Fruit fly (Drosophila melanogaster): ENCODE results near the gene Pdp1.

The Pdp1 gene

dm6 chr3L:7850771-7851358 is 16.3 kb downstream of the Pdp1 start (continued):
- TF ChIP-seq CG3281 (GFP tag; optimal IDR thresholded peaks at IDR 0.05) (peak; percentile 91), dan (GFP tag; IDR thresholded peaks at IDR 0.05) (no peak), HLHmδ (GFP tag; optimal IDR thresholded peaks at IDR 0.05) (no peak), Nf-YB (GFP tag; optimal IDR thresholded peaks at IDR 0.05) (peak; percentile 70), Oaz (GFP tag; IDR thresholded peaks at IDR 0.05) (peak; percentile 84), sqz (GFP tag; optimal IDR thresholded peaks at IDR 0.05) (peak; percentile 80), sna (GFP tag; IDR thresholded peaks at IDR 0.05; ENCODE audit: partially characterized antibody) (no peak), zen2 (GFP tag; IDR thresholded peaks at IDR 0.05; ENCODE audit: partially characterized antibody) (no peak), hkb (optimal IDR thresholded peaks at IDR 0.05) (no peak), hkb (GFP tag; IDR thresholded peaks at IDR 0.05) (peak; percentile 92), jing (GFP tag; optimal IDR thresholded peaks at IDR 0.05) (peak; percentile 66), Lhr (GFP tag; optimal IDR thresholded peaks at IDR 0.05) (peak; percentile 21), HmgZ (tag; optimal IDR thresholded peaks at IDR 0.05) (peak; percentile 92), Optix (GFP tag; IDR thresholded peaks at IDR 0.05) (peak; percentile 65; the same call in 2 of the 3 replicates), vnd (GFP tag; IDR thresholded peaks at IDR 0.05; ENCODE audit: partially characterized antibody) (no peak), CG9797 (GFP tag; optimal IDR thresholded peaks at IDR 0.05) (peak; percentile 20), cas (GFP tag; IDR thresholded peaks at IDR 0.05) (no peak), NC2α (GFP tag; optimal IDR thresholded peaks at IDR 0.05) (peak; percentile 63), CG13424 (tag; optimal IDR thresholded peaks at IDR 0.05) (peak; percentile 89), CG10274 (GFP tag; optimal IDR thresholded peaks at IDR 0.05) (peak; percentile 68), GATAe (GFP tag; conservative IDR thresholded peaks at IDR 0.05) (peak; percentile 95), tx (GFP tag; optimal IDR thresholded peaks at IDR 0.05) (peak; percentile 85), CG5953 (GFP tag; IDR thresholded peaks at IDR 0.05) (0 out of 2 replicates have a peak, but pooled peaks have one; percentile 60), dimm (GFP tag; IDR thresholded peaks at IDR 0.05) (no peak), gem (tag; optimal IDR thresholded peaks at IDR 0.05) (peak; percentile 92), salm (tag; optimal IDR thresholded peaks at IDR 0.05) (peak; percentile 71), Pdp1 (GFP tag; optimal IDR thresholded peaks at IDR 0.05) (peak; percentile 81 to 99), CG7839 (tag; optimal IDR thresholded peaks at IDR 0.05) (peak; percentile 91), Neu2 (GFP tag; optimal IDR thresholded peaks at IDR 0.05; ENCODE audit: borderline replicate concordance) (no peak), CG12659 (GFP tag; optimal IDR thresholded peaks at IDR 0.05) (peak; percentile 88), danr (GFP tag; IDR thresholded peaks at IDR 0.05) (peak; percentile 77), CG8944 (GFP tag; optimal IDR thresholded peaks at IDR 0.05) (peak; percentile 84), D (optimal IDR thresholded peaks at IDR 0.05) (no peak), D (GFP tag; optimal IDR thresholded peaks at IDR 0.05) (peak; percentile 86), CG2712 (tag; optimal IDR thresholded peaks at IDR 0.05) (peak; percentile 87), az2 (GFP tag; optimal IDR thresholded peaks at IDR 0.05) (peak; percentile 80), NC2β (GFP tag; optimal IDR thresholded peaks at IDR 0.05) (peak; percentile 67), CG17912 (GFP tag; optimal IDR thresholded peaks at IDR 0.05) (no peak), aop (GFP tag; IDR thresholded peaks at IDR 0.05) (no peak), CG1832 (GFP tag; optimal IDR thresholded peaks at IDR 0.05) (no peak), slbo (GFP tag; IDR thresholded peaks at IDR 0.05) (peak; percentile 90), CG1024 (GFP tag; IDR thresholded peaks at IDR 0.05) (0 out of 2 replicates have a peak, but pooled peaks have one; percentile 19), CG11696 (GFP tag; IDR thresholded peaks at IDR 0.05) (peak; percentile 71), CoRest (tag; optimal IDR thresholded peaks at IDR 0.05) (peak; percentile 89), esg (GFP tag; conservative IDR thresholded peaks at IDR 0.05) (peak; percentile 76), Fer2 (tag; optimal IDR thresholded peaks at IDR 0.05) (peak; percentile 76), lov (optimal IDR thresholded peaks at IDR 0.05) (no peak), lov (GFP tag; IDR thresholded peaks at IDR 0.05) (peak; percentile 67; the same call in 2 of the 3 replicates), CG14050 (GFP tag; IDR thresholded peaks at IDR 0.05) (peak; percentile 77), CG9215 (GFP tag; IDR thresholded peaks at IDR 0.05) (peak; percentile 84), stc (GFP tag; IDR thresholded peaks at IDR 0.05) (peak; percentile 82)
